Fruit fly (Drosophila melanogaster) whole organism, adult: ENCODE data around the gene EloB.
A peak's percentile ranks its signal among the peaks of the same experiment; 100 is the strongest.

Experiments
- CG11617 ChIP-seq: fragments of 200-800 bp; sonication (Bioruptor generic); optimal IDR thresholded peaks from 2 replicates; lab custom pipeline; 2017; ENCODE audit warnings: mild to moderate bottlenecking, missing biosample characterization, missing genetic modification reagents, missing genetic modification characterization
- CG12768 ChIP-seq: fragments of 200-800 bp; sonication (Bioruptor generic); optimal IDR thresholded peaks from 2 replicates; lab custom pipeline; 2017; ENCODE audit warnings: missing biosample characterization, missing genetic modification characterization, mild to moderate bottlenecking, moderate library complexity, missing genetic modification reagents
- CG14711 ChIP-seq: fragments of 200-800 bp; sonication (Bioruptor generic); optimal IDR thresholded peaks from 2 replicates; lab custom pipeline; 2018; ENCODE audit warnings: missing biosample characterization, mild to moderate bottlenecking, missing genetic modification characterization, moderate library complexity
- CG1620 ChIP-seq: fragments of 200-800 bp; sonication (Bioruptor generic); optimal IDR thresholded peaks from 2 replicates; lab custom pipeline; 2016; ENCODE audit warnings: missing biosample characterization, missing genetic modification characterization
- CG33017 ChIP-seq: fragments of 200-800 bp; sonication (Bioruptor generic); optimal IDR thresholded peaks from 2 replicates; lab custom pipeline; 2018; ENCODE audit warnings: missing biosample characterization, mild to moderate bottlenecking, missing genetic modification characterization, moderate library complexity
- CG5204 ChIP-seq: fragments of 200-800 bp; sonication (Bioruptor generic); optimal IDR thresholded peaks from 2 replicates; lab custom pipeline; 2016; ENCODE audit warnings: missing biosample characterization, missing genetic modification characterization
- CG7045 ChIP-seq: fragments of 200-800 bp; sonication (Bioruptor generic); optimal IDR thresholded peaks from 2 replicates; lab custom pipeline; 2017; ENCODE audit warnings: missing biosample characterization, mild to moderate bottlenecking, missing genetic modification characterization
- CG7101 ChIP-seq: fragments of 200-800 bp; sonication (Bioruptor generic); optimal IDR thresholded peaks from 2 replicates; lab custom pipeline; 2018; ENCODE audit warnings: missing biosample characterization, mild to moderate bottlenecking, missing genetic modification characterization, moderate library complexity
- Clk ChIP-seq: fragments of 200-800 bp; sonication (Bioruptor generic); optimal IDR thresholded peaks from 2 replicates; lab custom pipeline; 2017; ENCODE audit warnings: missing biosample characterization, missing genetic modification characterization
- Crg-1 ChIP-seq: fragments of 200-800 bp; sonication (Bioruptor generic); optimal IDR thresholded peaks from 2 replicates; lab custom pipeline; 2016; ENCODE audit warnings: missing biosample characterization, missing genetic modification characterization
- Hr96 ChIP-seq: fragments of 200-800 bp; sonication (Bioruptor generic); optimal IDR thresholded peaks from 2 replicates; lab custom pipeline; 2016; ENCODE audit warnings: missing biosample characterization, missing genetic modification characterization
- Mnt ChIP-seq: fragments of 200-800 bp; sonication (Bioruptor generic); optimal IDR thresholded peaks from 2 replicates; lab custom pipeline; 2016; ENCODE audit warnings: missing biosample characterization, mild to moderate bottlenecking, missing genetic modification characterization
- bab1 ChIP-seq: fragments of 200-800 bp; sonication (Bioruptor generic); optimal IDR thresholded peaks from 3 replicates; lab custom pipeline; 2019; ENCODE audit warnings: missing biosample characterization, mild to moderate bottlenecking, missing genetic modification characterization, moderate library complexity
- cic ChIP-seq: fragments of 200-800 bp; sonication (Bioruptor generic); optimal IDR thresholded peaks from 2 replicates; lab custom pipeline; 2017; ENCODE audit warnings: missing biosample characterization, mild to moderate bottlenecking, missing genetic modification characterization, moderate library complexity
- cnc ChIP-seq, 2 experiments: fragments of >200 bp; optimal IDR thresholded peaks; 2 replicates each; lab custom pipeline; 2017
- kay ChIP-seq: fragments of 200-800 bp; sonication (Bioruptor generic); peaks from one replicate; lab custom pipeline; 2016; ENCODE audit warnings: missing biosample characterization, missing genetic modification characterization, borderline replicate concordance
- ovo ChIP-seq: fragments of 200-800 bp; sonication (Bioruptor generic); optimal IDR thresholded peaks from 2 replicates; lab custom pipeline; 2016; ENCODE audit warnings: missing biosample characterization, missing genetic modification characterization
- pad ChIP-seq: fragments of 200-800 bp; sonication (Bioruptor generic); optimal IDR thresholded peaks from 3 replicates; lab custom pipeline; 2017; ENCODE audit warnings: missing biosample characterization, missing genetic modification characterization, mild to moderate bottlenecking, moderate library complexity, missing genetic modification reagents
- tj ChIP-seq: fragments of 200-800 bp; sonication (Bioruptor generic); optimal IDR thresholded peaks from 3 replicates; lab custom pipeline; 2017; ENCODE audit warnings: missing biosample characterization, mild to moderate bottlenecking, missing genetic modification characterization, moderate library complexity
- toe ChIP-seq: fragments of 200-800 bp; sonication (Bioruptor generic); optimal IDR thresholded peaks from 2 replicates; lab custom pipeline; 2016; ENCODE audit warnings: missing biosample characterization, missing genetic modification characterization

The EloB gene

DNA sequence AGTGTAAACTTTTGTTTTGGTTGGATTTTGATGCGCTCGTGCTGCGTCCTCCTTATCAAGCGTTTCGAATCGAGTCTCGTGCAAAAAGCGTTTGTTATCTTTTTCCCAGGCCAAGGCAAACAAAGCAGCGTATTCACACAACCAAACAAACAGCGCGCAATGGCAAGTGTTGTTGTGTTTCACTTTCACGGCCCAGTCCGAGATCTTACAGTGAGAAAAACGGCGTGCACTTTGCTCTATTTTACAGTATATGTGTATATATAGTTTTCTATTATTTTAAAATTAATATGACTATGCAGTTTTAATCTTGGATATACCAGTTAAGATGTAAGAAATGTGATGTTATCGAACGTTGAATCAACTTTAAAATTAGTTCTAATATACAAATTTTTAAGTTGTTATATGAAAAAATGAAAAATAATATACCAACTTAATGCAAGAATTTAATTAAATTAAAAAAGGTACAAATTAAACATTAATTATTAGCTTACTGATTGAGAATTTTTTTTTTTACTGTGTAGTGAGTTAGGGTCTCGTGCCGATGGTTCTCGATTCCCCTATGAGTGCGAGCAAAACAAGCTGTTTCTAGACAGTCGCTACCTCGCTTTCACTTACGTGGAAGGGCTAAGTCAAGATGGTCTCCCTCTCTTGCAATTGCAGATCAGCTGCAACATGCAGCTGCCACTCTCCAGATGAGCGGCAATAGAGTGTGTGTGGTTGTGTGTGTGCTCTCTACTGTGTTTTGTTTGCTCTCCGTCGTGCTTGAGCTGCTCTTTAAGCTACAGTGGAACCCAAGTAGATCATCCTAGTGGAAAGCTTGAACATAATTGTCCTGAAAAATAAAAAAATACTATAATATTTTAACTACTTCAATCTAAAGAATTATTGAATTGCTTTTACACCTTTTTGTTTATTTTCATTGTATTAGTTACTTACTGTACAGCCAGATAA is 14.8 kb upstream of the EloB start:
- TF ChIP-seq Hr96 (GFP tag; lab: Kevin White, UChicago) (no peak), ovo (GFP tag; lab: Kevin White, UChicago) (no peak), CG12768 (peak; percentile 72), CG33017 (tag; lab: Kevin White, UChicago) (peak; percentile 84), Mnt (GFP tag; lab: Kevin White, UChicago) (no peak), toe (GFP tag; lab: Kevin White, UChicago) (no peak), CG11617 (GFP tag; lab: Kevin White, UChicago) (peak; percentile 79), CG14711 (peak; percentile 86), kay (no peak), tj (peak; percentile 51), pad (peak; percentile 66), CG7045 (GFP tag; lab: Kevin White, UChicago) (peak; percentile 74), Crg-1 (no peak), CG1620 (no peak), Clk (peak; percentile 15), CG5204 (no peak), bab1 (GFP tag; lab: Kevin White, UChicago) (peak; percentile 87), CG7101 (tag; lab: Kevin White, UChicago) (peak; percentile 84), cic (GFP tag; lab: Kevin White, UChicago) (no peak), cnc (optimal IDR thresholded peaks at IDR 0.05; lab: Kevin White, UChicago) (no peak)

DNA sequence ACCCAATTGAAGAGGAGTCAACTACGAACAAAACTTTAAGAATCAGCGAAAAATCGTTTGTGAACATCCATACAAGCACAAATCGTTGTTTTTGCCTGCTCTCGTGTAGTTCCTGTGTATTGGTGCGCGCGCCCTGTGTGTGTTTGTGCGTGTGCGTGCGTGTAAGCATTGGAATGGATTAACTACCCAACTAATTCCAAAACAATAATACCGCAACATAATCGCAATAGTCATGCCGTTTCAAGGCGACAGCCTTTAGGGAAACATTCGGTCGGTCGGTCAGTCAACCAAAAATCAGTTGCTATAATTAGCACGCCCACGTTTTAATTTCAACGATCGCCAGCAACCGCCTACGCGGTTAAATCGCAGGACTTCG is 13.8 kb upstream of the EloB start:
- TF ChIP-seq ovo (GFP tag; lab: Kevin White, UChicago) (no peak), CG1620 (no peak), cnc (optimal IDR thresholded peaks at IDR 0.05; lab: Kevin White, UChicago) (no peak), kay (no peak), CG33017 (tag; lab: Kevin White, UChicago) (no peak), CG14711 (no peak), Crg-1 (no peak), bab1 (GFP tag; lab: Kevin White, UChicago) (no peak), Mnt (GFP tag; lab: Kevin White, UChicago) (no peak), cic (GFP tag; lab: Kevin White, UChicago) (no peak), Clk (no peak), pad (no peak)

DNA sequence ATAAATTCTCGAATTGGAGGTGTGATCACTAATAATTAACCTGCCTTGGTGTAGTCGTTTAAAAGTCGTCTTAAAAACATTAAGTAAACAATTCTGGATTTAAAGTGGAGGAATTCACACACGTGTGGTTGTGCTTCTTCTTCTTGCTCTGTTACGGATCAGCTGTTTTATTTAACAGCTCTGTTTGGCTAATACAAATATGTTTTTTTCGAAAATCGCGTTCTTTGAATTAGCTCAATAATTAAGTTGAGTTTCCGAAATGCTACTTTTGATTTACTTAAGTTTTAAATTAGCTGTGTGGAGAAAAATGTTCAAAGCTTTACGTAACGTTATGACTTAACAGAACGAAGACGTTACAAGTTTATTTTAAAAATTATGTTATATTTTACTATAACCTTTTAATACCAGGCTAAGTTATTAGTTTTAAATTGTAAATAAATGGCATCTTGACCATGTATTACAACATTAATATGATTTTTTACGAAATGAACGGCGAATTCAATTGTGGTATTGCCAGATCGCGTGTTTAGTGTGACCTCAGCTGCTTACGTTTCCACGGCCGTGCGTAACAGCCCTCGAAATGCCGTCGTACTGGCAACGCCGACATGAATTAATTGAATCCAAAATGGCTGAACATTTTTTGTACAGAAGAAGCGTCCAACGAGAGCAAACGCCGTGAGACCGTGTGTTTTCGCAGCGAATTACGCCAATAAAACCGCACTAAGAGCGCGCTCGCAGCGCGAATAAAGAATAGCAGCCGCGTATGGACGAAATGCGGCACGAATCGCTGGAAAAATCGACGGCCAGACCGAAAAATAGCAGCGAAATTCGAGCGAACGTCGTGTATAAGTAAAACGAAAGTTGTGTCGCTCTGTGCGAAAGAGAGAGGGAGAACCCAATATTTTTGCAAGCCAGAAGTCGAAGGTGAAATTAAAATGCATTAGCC is 13.1 kb upstream of the EloB start, which contains the start of the genes Pus1 and bon:
Gene Pus1, minus strand, starts transcription at position 155 of the 946 bp plus-strand sequence.
Gene bon, plus strand, starts transcription at position 623 of the 946 bp plus-strand sequence.
- TF ChIP-seq CG33017 (tag; lab: Kevin White, UChicago) (no peak), bab1 (GFP tag; lab: Kevin White, UChicago) (peak; percentile 18), CG7045 (GFP tag; lab: Kevin White, UChicago) (no peak), CG5204 (no peak), tj (no peak), ovo (GFP tag; lab: Kevin White, UChicago) (no peak), cnc (optimal IDR thresholded peaks at IDR 0.05; lab: Kevin White, UChicago) (no peak), CG1620 (peak; percentile 41), Clk (no peak), CG7101 (tag; lab: Kevin White, UChicago) (peak; percentile 4), Mnt (GFP tag; lab: Kevin White, UChicago) (peak; percentile 80), CG11617 (GFP tag; lab: Kevin White, UChicago) (peak; percentile 38), toe (GFP tag; lab: Kevin White, UChicago) (no peak)

- TF ChIP-seq CG33017 (tag; lab: Kevin White, UChicago), result peak; percentile 1
- TF ChIP-seq CG7101 (tag; lab: Kevin White, UChicago), result peak; percentile 36
- TF ChIP-seq CG12768, result peak; percentile 22
- TF ChIP-seq Hr96 (GFP tag; lab: Kevin White, UChicago), result no peak
- peak; percentile 19 for TF ChIP-seq Crg-1
- TF ChIP-seq CG7045 (GFP tag; lab: Kevin White, UChicago), result peak; percentile 42
- no peak for TF ChIP-seq cic (GFP tag; lab: Kevin White, UChicago)
- peak; percentile 44 for TF ChIP-seq bab1 (GFP tag; lab: Kevin White, UChicago)
- peak; percentile 23 for TF ChIP-seq Clk
- TF ChIP-seq Mnt (GFP tag; lab: Kevin White, UChicago), result peak; percentile 40
- TF ChIP-seq tj, result no peak
- TF ChIP-seq CG11617 (GFP tag; lab: Kevin White, UChicago), result peak; percentile 51
- peak; percentile 38 for TF ChIP-seq CG14711
- no peak for TF ChIP-seq kay
- TF ChIP-seq cnc (optimal IDR thresholded peaks at IDR 0.05; lab: Kevin White, UChicago), result no peak
- TF ChIP-seq CG1620, result peak; percentile 35
- peak; percentile 21 for TF ChIP-seq pad
- no peak for TF ChIP-seq toe (GFP tag; lab: Kevin White, UChicago)
- TF ChIP-seq ovo (GFP tag; lab: Kevin White, UChicago), result no peak
- no peak for TF ChIP-seq CG5204
Observed at dm6 chr3R:20588480-20588785, 8.8 kb upstream of the EloB start, which contains the start of gene Srp72. Gene Srp72, plus strand, starts transcription at chr3R:20588711.
